Worm (Caenorhabditis elegans): ENCODE measurements around the gene dnj-15.

- no peak for TF ChIP-seq ztf-4 (tag; optimal IDR thresholded peaks at IDR 0.05)
- no peak for TF ChIP-seq dpl-1 (GFP tag; optimal IDR thresholded peaks at IDR 0.05)
- TF ChIP-seq fos-1 (tag; optimal IDR thresholded peaks at IDR 0.05), result no peak
- TF ChIP-seq sptf-1 (tag; optimal IDR thresholded peaks at IDR 0.05), result no peak
- TF ChIP-seq nhr-19 (GFP tag; conservative IDR thresholded peaks at IDR 0.05), result no peak
- TF ChIP-seq sup-37 (GFP tag; optimal IDR thresholded peaks at IDR 0.05), result no peak
- no peak for TF ChIP-seq elt-3 (tag; optimal IDR thresholded peaks at IDR 0.05)
- no peak for TF ChIP-seq nhr-11 (tag; optimal IDR thresholded peaks at IDR 0.05)
- TF ChIP-seq pqm-1 (tag; optimal IDR thresholded peaks at IDR 0.05), result no peak
- TF ChIP-seq unc-30 (tag; optimal IDR thresholded peaks at IDR 0.05), result no peak
- no peak for TF ChIP-seq sox-4 (tag; optimal IDR thresholded peaks at IDR 0.05)
These were observed at the start of gene dnj-15 for ce11 chrIV:4176088-4176487.
